Worm (Caenorhabditis elegans) whole organism, L4 larva: ENCODE measurements around the gene Y57A10A.8.

Experiments used
- ces-1 ChIP-seq: fragments of 150-350 bp; sonication (generic microtip); optimal IDR thresholded peaks from 4 replicates; lab custom pipeline; 2014; ENCODE audit warnings: missing biosample characterization, missing genetic modification reagents, missing genetic modification characterization
- gei-8 ChIP-seq: fragments of 200-800 bp; sonication (Bioruptor generic); optimal IDR thresholded peaks from 2 replicates; lab custom pipeline; 2018; ENCODE audit warnings: mild to moderate bottlenecking, missing genetic modification characterization, missing compliant biosample characterization
- nhr-11 ChIP-seq: fragments of 150-350 bp; optimal IDR thresholded peaks from 2 replicates; lab custom pipeline; 2014; ENCODE audit warnings: missing biosample characterization, missing genetic modification characterization
- zfp-3 ChIP-seq: fragments of 200-800 bp; sonication (Bioruptor generic); conservative IDR thresholded peaks from 2 replicates; pipeline ENCODE4 v1.3.6; 2022; ENCODE audit warnings: missing genetic modification reagents, missing genetic modification characterization, missing compliant biosample characterization
- zip-2 ChIP-seq: fragments of 150-350 bp; optimal IDR thresholded peaks from 2 replicates; lab custom pipeline; 2014; ENCODE audit warnings: missing biosample characterization, missing genetic modification characterization
- ztf-11 ChIP-seq: fragments of 150-350 bp; optimal IDR thresholded peaks from 2 replicates; lab custom pipeline; 2014; ENCODE audit warnings: missing biosample characterization, missing genetic modification characterization

DNA sequence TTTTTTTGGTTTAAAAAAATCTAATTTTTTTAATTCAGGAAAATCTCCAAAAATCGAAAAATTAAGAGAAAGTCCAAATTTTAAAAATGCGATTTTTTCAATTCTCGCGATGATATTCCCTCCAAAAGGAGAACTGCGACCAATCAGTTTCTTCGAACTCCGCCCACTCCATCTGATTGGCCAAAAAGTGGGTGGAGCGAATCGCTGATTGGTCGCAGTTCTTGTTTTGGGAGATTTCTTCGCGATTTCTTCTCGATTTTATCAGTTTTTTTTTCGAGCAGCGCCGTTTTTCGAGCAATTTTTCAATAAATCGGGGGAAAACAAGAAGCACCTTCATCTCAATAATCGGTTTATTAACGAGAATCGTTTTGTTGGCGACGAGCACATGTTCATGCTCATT lies 34.2 kb upstream of the Y57A10A.8 start:
- no peak for TF ChIP-seq gei-8 (GFP tag; lab: Kevin White, UChicago)
- TF ChIP-seq zip-2 (tag; lab: Kevin White, UChicago): no peak
- no peak for TF ChIP-seq nhr-11
- no peak for TF ChIP-seq ztf-11 (tag; lab: Kevin White, UChicago)
- no peak for TF ChIP-seq zfp-3 (GFP tag; lab: Robert Waterston, UW)
- no peak for TF ChIP-seq ces-1 (GFP tag; lab: Kevin White, UChicago)
